Worm (Caenorhabditis elegans) whole organism, late embryonic: ENCODE data around the gene T25B9.11.

ENCODE experiments used
- C38D4.7 ChIP-seq: fragments of 200-800 bp; sonication (Bioruptor generic); optimal IDR thresholded peaks from 2 replicates; lab custom pipeline; 2018; ENCODE audit warnings: mild to moderate bottlenecking, missing genetic modification characterization, moderate library complexity, missing compliant biosample characterization
- T23F11.4 ChIP-seq: fragments of 200-800 bp; sonication (Bioruptor generic); optimal IDR thresholded peaks from 2 replicates; lab custom pipeline; 2018; ENCODE audit warnings: mild to moderate bottlenecking, missing genetic modification characterization, missing compliant biosample characterization
- ahr-1 ChIP-seq: sonication (generic microtip); optimal IDR thresholded peaks from 2 replicates; lab custom pipeline; 2016; ENCODE audit warnings: missing genetic modification characterization, missing compliant biosample characterization
- ceh-18 ChIP-seq: sonication (generic microtip); optimal IDR thresholded peaks from 2 replicates; lab custom pipeline; 2016; ENCODE audit warnings: missing genetic modification characterization, missing compliant biosample characterization
- ceh-2 ChIP-seq: sonication (generic microtip); optimal IDR thresholded peaks from 2 replicates; lab custom pipeline; 2016; ENCODE audit warnings: missing genotype, missing genetic modification characterization, missing compliant biosample characterization
- ceh-24 ChIP-seq: sonication (generic microtip); optimal IDR thresholded peaks from 2 replicates; lab custom pipeline; 2016; ENCODE audit warnings: mild to moderate bottlenecking, missing genetic modification characterization, missing compliant biosample characterization
- ceh-31 ChIP-seq: sonication (generic microtip); optimal IDR thresholded peaks from 2 replicates; lab custom pipeline; 2016; ENCODE audit warnings: missing genetic modification characterization, missing compliant biosample characterization
- ceh-34 ChIP-seq: sonication (generic microtip); optimal IDR thresholded peaks from 2 replicates; lab custom pipeline; 2016; ENCODE audit warnings: mild to moderate bottlenecking, missing genetic modification characterization, missing compliant biosample characterization
- ceh-48 ChIP-seq: sonication (generic microtip); optimal IDR thresholded peaks from 2 replicates; lab custom pipeline; 2016; ENCODE audit warnings: missing genetic modification characterization, inconsistent platforms, missing compliant biosample characterization
- ceh-9 ChIP-seq: sonication (generic microtip); optimal IDR thresholded peaks from 2 replicates; lab custom pipeline; 2016; ENCODE audit warnings: mild to moderate bottlenecking, missing genetic modification characterization, inconsistent platforms, missing compliant biosample characterization
- elt-4 ChIP-seq: sonication (generic microtip); optimal IDR thresholded peaks from 2 replicates; lab custom pipeline; 2016; ENCODE audit warnings: missing genetic modification characterization, missing compliant biosample characterization
- fkh-6 ChIP-seq: sonication (generic microtip); optimal IDR thresholded peaks from 2 replicates; lab custom pipeline; 2016; ENCODE audit warnings: missing genetic modification characterization, missing compliant biosample characterization
- hlh-15 ChIP-seq: sonication (generic microtip); optimal IDR thresholded peaks from 2 replicates; lab custom pipeline; 2016; ENCODE audit warnings: missing genetic modification characterization, missing compliant biosample characterization
- hlh-30 ChIP-seq: sonication (generic microtip); optimal IDR thresholded peaks from 2 replicates; lab custom pipeline; 2017; ENCODE audit warnings: antibody characterized with exemption, missing genetic modification characterization, missing compliant biosample characterization; ENCODE audit not compliant: insufficient read depth
- hlh-6 ChIP-seq: sonication (generic microtip); optimal IDR thresholded peaks from 2 replicates; lab custom pipeline; 2016; ENCODE audit warnings: missing genotype, missing genetic modification characterization, missing compliant biosample characterization
- madf-2 ChIP-seq: sonication (generic microtip); optimal IDR thresholded peaks from 2 replicates; lab custom pipeline; 2017; ENCODE audit warnings: missing genetic modification characterization, missing compliant biosample characterization
- nfya-1 ChIP-seq: sonication (generic microtip); optimal IDR thresholded peaks from 2 replicates; lab custom pipeline; 2017; ENCODE audit warnings: missing genetic modification characterization, mild to moderate bottlenecking, missing compliant biosample characterization, antibody characterized with exemption, moderate library complexity
- nhr-232 ChIP-seq: sonication (generic microtip); optimal IDR thresholded peaks from 2 replicates; lab custom pipeline; 2016; ENCODE audit warnings: missing genetic modification characterization, missing compliant biosample characterization
- npax-4 ChIP-seq: sonication (generic microtip); optimal IDR thresholded peaks from 2 replicates; lab custom pipeline; 2016; ENCODE audit warnings: missing genetic modification characterization, missing compliant biosample characterization
- odd-2 ChIP-seq: sonication (generic microtip); optimal IDR thresholded peaks from 2 replicates; lab custom pipeline; 2017; ENCODE audit warnings: antibody characterized with exemption, mild to moderate bottlenecking, missing genetic modification characterization, missing compliant biosample characterization
- pag-3 ChIP-seq: sonication (generic microtip); optimal IDR thresholded peaks from 2 replicates; lab custom pipeline; 2016; ENCODE audit warnings: missing compliant biosample characterization, missing genetic modification characterization, borderline replicate concordance
- pax-1 ChIP-seq: fragments of 150-350 bp; optimal IDR thresholded peaks from 2 replicates; lab custom pipeline; 2014; ENCODE audit warnings: missing biosample characterization, missing genetic modification characterization
- pros-1 ChIP-seq: fragments of 150-350 bp; optimal IDR thresholded peaks from 2 replicates; lab custom pipeline; 2014; ENCODE audit warnings: missing biosample characterization, missing genetic modification reagents, missing genetic modification characterization
- ref-2 ChIP-seq: sonication (generic microtip); optimal IDR thresholded peaks from 2 replicates; lab custom pipeline; 2016; ENCODE audit warnings: missing genetic modification characterization, missing compliant biosample characterization
- sox-2 ChIP-seq: fragments of 200-800 bp; sonication (Bioruptor generic); IDR thresholded peaks from 2 replicates; pipeline ENCODE4 v1.3.6; 2022; ENCODE audit warnings: missing genetic modification reagents, missing genetic modification characterization, missing compliant biosample characterization
- sox-4 ChIP-seq: sonication (generic microtip); optimal IDR thresholded peaks from 2 replicates; lab custom pipeline; 2017; ENCODE audit warnings: mild to moderate bottlenecking, missing genetic modification characterization, inconsistent platforms, missing compliant biosample characterization
- syd-9 ChIP-seq: sonication (generic microtip); optimal IDR thresholded peaks from 2 replicates; lab custom pipeline; 2016; ENCODE audit warnings: mild to moderate bottlenecking, missing genetic modification characterization, moderate library complexity, missing compliant biosample characterization
- unc-3 ChIP-seq, 2 experiments: fragments of 200-800 bp in 1 of 2; sonication (Bioruptor generic) in 1 of 2; sonication (generic microtip) in 1 of 2; conservative IDR thresholded peaks in 1 of 2; optimal IDR thresholded peaks in 1 of 2; 2 replicates each; pipeline versions ENCODE4 v1.3.6 to Lab custom; 2016 to 2022; ENCODE audit warnings: missing compliant biosample characterization in 2 of 2, missing genetic modification characterization in 2 of 2, missing genetic modification reagents in 1 of 2
- unc-55 ChIP-seq: sonication (generic microtip); optimal IDR thresholded peaks from 2 replicates; lab custom pipeline; 2017; ENCODE audit warnings: missing biosample characterization, missing genetic modification reagents, missing genetic modification characterization

Gene T25B9.11

ce11 chrIV:10764206-10764605, at the start of gene T25B9.11:
Gene T25B9.11 (plus strand): TSS chrIV:10764506.
- TF ChIP-seq hlh-6 (tag; lab: Kevin White, UChicago), result no peak
- TF ChIP-seq npax-4 (tag; lab: Kevin White, UChicago), result no peak
- no peak for TF ChIP-seq fkh-6
- TF ChIP-seq pax-1 (tag; lab: Kevin White, UChicago), result no peak
- no peak for TF ChIP-seq ceh-24
- no peak for TF ChIP-seq T23F11.4
- no peak for TF ChIP-seq nhr-232

ce11 chrIV:10714594-10714993, 49.7 kb upstream of the T25B9.11 start:
- TF ChIP-seq nfya-1 (tag; lab: Kevin White, UChicago) (peak; percentile 21), odd-2 (tag; lab: Kevin White, UChicago) (no peak), ceh-31 (tag; lab: Kevin White, UChicago) (peak; percentile 8), ceh-48 (tag; lab: Kevin White, UChicago) (no peak), sox-4 (tag; lab: Kevin White, UChicago) (no peak), ref-2 (no peak), ahr-1 (tag; lab: Kevin White, UChicago) (no peak), madf-2 (tag; lab: Kevin White, UChicago) (no peak)

ce11 chrIV:10716348-10716747, 48.0 kb upstream of the T25B9.11 start, which contains the start of gene ncx-3:
Gene ncx-3 (plus strand): TSS chrIV:10716648.
- TF ChIP-seq ceh-2 (tag; lab: Kevin White, UChicago) (no peak), ceh-18 (tag; lab: Kevin White, UChicago) (no peak), ceh-9 (no peak), ceh-34 (tag; lab: Kevin White, UChicago) (no peak), pros-1 (no peak), nhr-232 (no peak), syd-9 (no peak), ceh-31 (tag; lab: Kevin White, UChicago) (no peak), ahr-1 (tag; lab: Kevin White, UChicago) (no peak), elt-4 (no peak), unc-3 (GFP tag; conservative IDR thresholded peaks at IDR 0.05; lab: Robert Waterston, UW) (no peak), unc-3 (tag; optimal IDR thresholded peaks at IDR 0.05; lab: Kevin White, UChicago) (no peak)
- TF ChIP-seq, all 69 proteins: peak for 0

- TF ChIP-seq unc-55 (GFP tag; lab: Kevin White, UChicago), result no peak
- TF ChIP-seq hlh-30 (tag; lab: Kevin White, UChicago), result peak; percentile 38
- TF ChIP-seq, all 69 proteins: peak for 1
These were observed 46.2 kb upstream of the T25B9.11 start for ce11 chrIV:10718075-10718474.

ce11 chrIV:10718865-10719264, 45.4 kb upstream of the T25B9.11 start:
- no peak for TF ChIP-seq madf-2 (tag; lab: Kevin White, UChicago)
- TF ChIP-seq sox-2 (GFP tag; lab: Robert Waterston, UW), result no peak

- TF ChIP-seq C38D4.7 (GFP tag; lab: Kevin White, UChicago), result no peak
- no peak for TF ChIP-seq fkh-6
- no peak for TF ChIP-seq pag-3
- no peak for TF ChIP-seq hlh-15 (tag; lab: Kevin White, UChicago)
- no peak for TF ChIP-seq unc-55 (GFP tag; lab: Kevin White, UChicago)
- TF ChIP-seq ceh-2 (tag; lab: Kevin White, UChicago), result no peak
These were observed 36.6 kb upstream of the T25B9.11 start, which contains the start of gene ZC168.2 for ce11 chrIV:10727734-10728133. Gene ZC168.2 (plus strand): TSS chrIV:10728034.
